Fruit fly (Drosophila melanogaster): Measurements from ENCODE around the gene CkIIalpha-i1.

The CkIIalpha-i1 gene

DNA sequence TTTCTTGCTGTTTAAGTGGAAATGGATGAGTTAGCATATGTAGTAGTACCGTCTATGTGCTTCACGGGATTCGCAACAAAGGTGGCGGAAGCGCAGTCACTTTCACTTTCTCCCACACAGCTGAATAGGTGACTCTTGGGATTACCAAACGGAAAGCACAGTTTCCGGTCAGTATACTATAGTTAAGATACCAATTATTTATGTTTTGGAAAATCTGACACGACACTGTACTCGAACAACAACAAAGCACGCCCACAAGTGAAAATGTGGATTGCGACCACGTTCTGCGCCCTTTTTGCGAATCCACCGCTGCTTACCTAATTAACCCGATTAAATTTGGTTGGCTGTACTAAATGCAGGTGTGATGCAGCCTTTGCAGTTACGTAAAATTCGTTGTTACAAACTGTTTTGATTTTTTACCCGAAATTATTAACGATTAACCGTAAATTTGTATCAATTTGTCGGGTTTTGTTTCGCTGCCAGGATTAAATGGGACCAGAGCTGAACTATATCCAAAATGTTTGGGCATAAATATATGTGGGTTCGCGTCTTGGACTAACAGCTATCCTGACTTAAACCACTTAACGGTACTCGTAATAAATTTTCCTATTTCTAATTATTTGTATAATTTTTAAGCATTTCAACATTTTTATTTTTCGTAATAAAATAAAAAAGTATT is 18.2 kb downstream of the CkIIalpha-i1 start, which contains the start of gene CG18081 (continued):
- no peak for TF ChIP-seq sens-2 (GFP tag; IDR thresholded peaks at IDR 0.05)
- TF ChIP-seq pzg (GFP tag; optimal IDR thresholded peaks at IDR 0.05): peak; percentile 77
- TF ChIP-seq Nf-YA (GFP tag; IDR thresholded peaks at IDR 0.05): no peak
- no peak for TF ChIP-seq CG18262 (tag; optimal IDR thresholded peaks at IDR 0.05)
- no peak for TF ChIP-seq dmrt11E (tag; optimal IDR thresholded peaks at IDR 0.05)
- no peak for TF ChIP-seq dmrt99B (tag; optimal IDR thresholded peaks at IDR 0.05)
- TF ChIP-seq disco-r (GFP tag; optimal IDR thresholded peaks at IDR 0.05): no peak
- no peak for TF ChIP-seq jigr1 (GFP tag; IDR thresholded peaks at IDR 0.05)
- TF ChIP-seq esg (GFP tag; conservative IDR thresholded peaks at IDR 0.05): no peak
- no peak for TF ChIP-seq cg (GFP tag; optimal IDR thresholded peaks at IDR 0.05)
- TF ChIP-seq CG4404 (GFP tag; IDR thresholded peaks at IDR 0.05): no peak
- TF ChIP-seq Rfx (GFP tag; IDR thresholded peaks at IDR 0.05): no peak
- no peak for TF ChIP-seq CG11398 (GFP tag; optimal IDR thresholded peaks at IDR 0.05)
- no peak for TF ChIP-seq slbo (GFP tag; IDR thresholded peaks at IDR 0.05)
- no peak for TF ChIP-seq CG18011 (GFP tag; optimal IDR thresholded peaks at IDR 0.05)
- TF ChIP-seq bab2 (GFP tag; optimal IDR thresholded peaks at IDR 0.05): no peak
- no peak for TF ChIP-seq Rx (GFP tag; IDR thresholded peaks at IDR 0.05)
- TF ChIP-seq crp (GFP tag; optimal IDR thresholded peaks at IDR 0.05): peak in 1 of 2 experiments; percentile 27
- no peak for TF ChIP-seq Deaf1 (tag; optimal IDR thresholded peaks at IDR 0.05)
- no peak for TF ChIP-seq CG6813 (GFP tag; optimal IDR thresholded peaks at IDR 0.05)
- TF ChIP-seq CG9797 (GFP tag; optimal IDR thresholded peaks at IDR 0.05): peak; percentile 70
- no peak for TF ChIP-seq cas (GFP tag; IDR thresholded peaks at IDR 0.05)
- TF ChIP-seq pum (GFP tag; optimal IDR thresholded peaks at IDR 0.05): no peak
- peak; percentile 2 for TF ChIP-seq CG12391 (tag; optimal IDR thresholded peaks at IDR 0.05)
- TF ChIP-seq CG10431 (GFP tag; optimal IDR thresholded peaks at IDR 0.05): no peak
- no peak for TF ChIP-seq CG10979 (tag; optimal IDR thresholded peaks at IDR 0.05)
- TF ChIP-seq Fer1 (GFP tag; optimal IDR thresholded peaks at IDR 0.05): no peak
- TF ChIP-seq CG34376 (GFP tag; optimal IDR thresholded peaks at IDR 0.05): no peak
- no peak for TF ChIP-seq CG12299 (tag; optimal IDR thresholded peaks at IDR 0.05)
- no peak for TF ChIP-seq az2 (GFP tag; optimal IDR thresholded peaks at IDR 0.05)
- no peak for TF ChIP-seq tll (GFP tag; optimal IDR thresholded peaks at IDR 0.05)
- TF ChIP-seq CG1233 (GFP tag; optimal IDR thresholded peaks at IDR 0.05): no peak
- no peak for TF ChIP-seq ham (GFP tag; IDR thresholded peaks at IDR 0.05)
- no peak for TF ChIP-seq Six4 (GFP tag; optimal IDR thresholded peaks at IDR 0.05)
- peak; percentile 11 for TF ChIP-seq D19A (tag; optimal IDR thresholded peaks at IDR 0.05)
- TF ChIP-seq CG4424 (GFP tag; optimal IDR thresholded peaks at IDR 0.05): no peak
- 0 out of 2 replicates have a peak, but pooled peaks have one; percentile 25 for TF ChIP-seq CG31441 (GFP tag; IDR thresholded peaks at IDR 0.05)
- no peak for TF ChIP-seq ro (GFP tag; IDR thresholded peaks at IDR 0.05)
- TF ChIP-seq CG7357 (GFP tag; IDR thresholded peaks at IDR 0.05): no peak
- TF ChIP-seq CG10654 (GFP tag; optimal IDR thresholded peaks at IDR 0.05): no peak
- no peak for TF ChIP-seq salm (tag; optimal IDR thresholded peaks at IDR 0.05)
- peak; percentile 68 for TF ChIP-seq Med (GFP tag)
- TF ChIP-seq CkIIα-i1 (GFP tag; IDR thresholded peaks at IDR 0.05): no peak
- no peak for TF ChIP-seq abd-A (tag; optimal IDR thresholded peaks at IDR 0.05)
- TF ChIP-seq Dref (GFP tag; IDR thresholded peaks at IDR 0.05): no peak; the same call in 1 of the 2 replicates
- TF ChIP-seq zen (tag; optimal IDR thresholded peaks at IDR 0.05): peak; percentile 23
- TF ChIP-seq CG7839 (tag; optimal IDR thresholded peaks at IDR 0.05): no peak
- TF ChIP-seq ftz-f1 (GFP tag; optimal IDR thresholded peaks at IDR 0.05): no peak
- TF ChIP-seq ems (GFP tag; optimal IDR thresholded peaks at IDR 0.05): no peak
- TF ChIP-seq CG1024 (GFP tag; IDR thresholded peaks at IDR 0.05): no peak
